Worm (Caenorhabditis elegans): ENCODE results near the gene srlf-30.
A peak's percentile ranks its signal among the peaks of the same experiment; 100 is the strongest.

srlf-30 gene

ce11 chrIV:10867370-10868146 lies 32.6 kb upstream of the srlf-30 start:
- TF ChIP-seq lin-11 (tag; optimal IDR thresholded peaks at IDR 0.05): no peak
- peak; percentile 52 for TF ChIP-seq sox-2 (GFP tag; IDR thresholded peaks at IDR 0.05)
- TF ChIP-seq ceh-31 (tag; optimal IDR thresholded peaks at IDR 0.05): peak; percentile 62
- TF ChIP-seq elt-2 (tag; optimal IDR thresholded peaks at IDR 0.05): no peak
- peak; percentile 37 for TF ChIP-seq ref-2 (tag; optimal IDR thresholded peaks at IDR 0.05)
- TF ChIP-seq ceh-45 (GFP tag; IDR thresholded peaks at IDR 0.05): peak; percentile 10; the same call in 1 of the 2 replicates
- no peak for TF ChIP-seq K09A11.1 (tag; optimal IDR thresholded peaks at IDR 0.05; ENCODE audit: insufficient read depth)
- no peak for TF ChIP-seq lim-6 (tag; optimal IDR thresholded peaks at IDR 0.05)

DNA sequence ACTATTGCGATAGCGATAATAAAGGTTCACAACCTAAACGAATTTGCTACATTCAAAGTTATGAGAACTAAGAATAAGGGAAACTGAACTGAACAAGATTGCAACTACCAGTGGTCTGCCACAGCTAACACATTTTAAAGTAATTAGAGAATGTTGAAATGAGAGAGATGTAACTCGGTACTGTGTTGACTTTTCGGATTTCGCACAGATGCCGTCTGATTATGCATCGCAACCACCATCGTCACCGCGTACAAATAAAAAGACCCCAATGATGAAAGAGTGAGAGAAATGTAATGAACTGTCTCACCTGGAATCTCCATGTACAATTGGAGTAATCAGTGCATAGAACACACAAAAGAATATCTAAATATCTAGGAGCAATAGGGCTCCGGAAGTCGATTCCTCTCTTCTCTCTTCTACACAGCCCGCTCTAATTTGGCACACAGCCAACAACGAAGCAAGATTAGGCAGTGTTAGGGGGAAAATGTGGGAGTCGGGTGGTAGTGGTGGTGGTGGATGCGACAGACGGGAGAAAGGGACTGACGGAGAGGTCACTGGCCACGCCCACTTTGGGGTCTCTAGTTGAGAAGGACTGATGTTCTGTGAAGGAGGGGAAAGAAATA lies 31.4 kb upstream of the srlf-30 start, which contains the start of gene F13E9.11:
Gene F13E9.11, minus strand, starts transcription at position 507 of the 623 bp plus-strand sequence.
- TF ChIP-seq ceh-6 (GFP tag; optimal IDR thresholded peaks at IDR 0.05) (no peak), rnt-1 (tag; optimal IDR thresholded peaks at IDR 0.05) (no peak), sox-4 (tag; optimal IDR thresholded peaks at IDR 0.05) (no peak), hlh-30 (tag; optimal IDR thresholded peaks at IDR 0.05; ENCODE audit: insufficient read depth) (no peak), tbx-2 (tag; optimal IDR thresholded peaks at IDR 0.05) (no peak), F13H6.1 (tag; optimal IDR thresholded peaks at IDR 0.05) (no peak), unc-42 (tag; optimal IDR thresholded peaks at IDR 0.05) (peak; percentile 61), K09A11.1 (tag; optimal IDR thresholded peaks at IDR 0.05; ENCODE audit: insufficient read depth) (no peak), ceh-14 (tag; optimal IDR thresholded peaks at IDR 0.05) (peak; percentile 23), ceh-31 (tag; optimal IDR thresholded peaks at IDR 0.05) (peak; percentile 55), sox-2 (GFP tag; IDR thresholded peaks at IDR 0.05) (no peak), ceh-2 (tag; optimal IDR thresholded peaks at IDR 0.05) (no peak), ceh-19 (GFP tag; optimal IDR thresholded peaks at IDR 0.05) (no peak), Y22D7AL.16 (tag; optimal IDR thresholded peaks at IDR 0.05) (no peak), lin-11 (tag; optimal IDR thresholded peaks at IDR 0.05) (no peak), fkh-6 (tag; optimal IDR thresholded peaks at IDR 0.05) (no peak), pros-1 (tag; optimal IDR thresholded peaks at IDR 0.05) (no peak), C08G9.2 (tag; optimal IDR thresholded peaks at IDR 0.05) (no peak), ama-1 (optimal IDR thresholded peaks at IDR 0.05) (no peak), hlh-6 (tag; optimal IDR thresholded peaks at IDR 0.05) (peak; percentile 65), K02D7.2 (tag; optimal IDR thresholded peaks at IDR 0.05) (no peak), ahr-1 (tag; optimal IDR thresholded peaks at IDR 0.05) (no peak), unc-55 (GFP tag; optimal IDR thresholded peaks at IDR 0.05) (no peak), fax-1 (tag; optimal IDR thresholded peaks at IDR 0.05) (peak; percentile 40), pag-3 (tag; optimal IDR thresholded peaks at IDR 0.05; ENCODE audit: borderline replicate concordance) (peak; percentile 38), madf-2 (tag; optimal IDR thresholded peaks at IDR 0.05) (no peak), ceh-24 (tag; optimal IDR thresholded peaks at IDR 0.05) (no peak), sdc-2 (tag; optimal IDR thresholded peaks at IDR 0.05) (no peak), eyg-1 (tag; optimal IDR thresholded peaks at IDR 0.05) (no peak), dve-1 (tag; optimal IDR thresholded peaks at IDR 0.05) (no peak), hlh-15 (tag; optimal IDR thresholded peaks at IDR 0.05) (no peak), ets-4 (tag; optimal IDR thresholded peaks at IDR 0.05) (no peak), pat-9 (tag; optimal IDR thresholded peaks at IDR 0.05) (no peak), pqm-1 (tag; optimal IDR thresholded peaks at IDR 0.05) (no peak), mec-3 (tag; optimal IDR thresholded peaks at IDR 0.05; ENCODE audit: borderline replicate concordance) (no peak), pax-1 (tag; optimal IDR thresholded peaks at IDR 0.05) (no peak), ceh-30 (tag; optimal IDR thresholded peaks at IDR 0.05) (no peak), ceh-34 (tag; optimal IDR thresholded peaks at IDR 0.05) (no peak), elt-2 (tag; optimal IDR thresholded peaks at IDR 0.05) (no peak), ztf-16 (tag; optimal IDR thresholded peaks at IDR 0.05) (no peak)
